Fruit fly (Drosophila melanogaster) S2 (cell line): ENCODE measurements around the gene Prosalpha6T.
"Not testable (repeated sequence)": the region's sequence is repeated elsewhere in the genome, so short reads cannot be mapped to it uniquely, and the experiment has no call there.

Source experiments
- CG8478 ChIP-seq: fragments of >200 bp; optimal IDR thresholded peaks from 2 replicates; lab custom pipeline; 2018
- CTCF ChIP-seq, 2 experiments: fragments of >200 bp; optimal IDR thresholded peaks; 2 replicates each; lab custom pipeline; 2018

Prosalpha6T gene

DNA sequence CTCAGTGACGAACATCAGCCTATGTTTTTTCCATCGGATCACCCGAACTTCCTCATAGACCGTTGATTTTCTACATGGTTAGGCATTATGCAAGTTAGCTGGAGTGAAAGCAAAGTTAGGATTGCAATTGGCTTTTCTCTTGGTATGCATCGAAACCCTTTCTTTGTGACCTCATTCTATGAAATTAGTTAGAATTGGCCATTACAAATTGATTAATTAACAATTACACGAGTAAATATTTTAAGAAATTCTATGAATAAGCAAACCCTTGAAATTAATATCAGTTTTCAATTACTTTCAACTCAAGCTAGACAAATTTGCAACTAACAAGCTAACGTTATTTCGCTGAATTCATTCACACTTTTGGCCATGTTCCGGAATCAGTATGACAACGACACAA is at the start of gene Prosalpha6T:
Gene Prosalpha6T (plus strand): TSS at position 301 of the 400 bp plus-strand sequence.
- TF ChIP-seq CG8478 (lab: Kevin White, UChicago), result no peak
- TF ChIP-seq CTCF (optimal IDR thresholded peaks at IDR 0.05; lab: Kevin White, UChicago), result no peak

- TF ChIP-seq CG8478 (lab: Kevin White, UChicago) (no peak), CTCF (optimal IDR thresholded peaks at IDR 0.05; lab: Kevin White, UChicago) (no peak)
These were observed 49.4 kb upstream of the Prosalpha6T start, which contains the start of gene Mgat3 for dm6 chr2L:13182415-13182814. Gene Mgat3 (minus strand): TSS chr2L:13182596.

- no peak for TF ChIP-seq CG8478 (lab: Kevin White, UChicago)
- no peak for TF ChIP-seq CTCF (optimal IDR thresholded peaks at IDR 0.05; lab: Kevin White, UChicago)
These were observed 48.7 kb upstream of the Prosalpha6T start, which contains the start of gene Rsph1 for dm6 chr2L:13183150-13183549. Gene Rsph1 (plus strand): TSS chr2L:13183450.

DNA sequence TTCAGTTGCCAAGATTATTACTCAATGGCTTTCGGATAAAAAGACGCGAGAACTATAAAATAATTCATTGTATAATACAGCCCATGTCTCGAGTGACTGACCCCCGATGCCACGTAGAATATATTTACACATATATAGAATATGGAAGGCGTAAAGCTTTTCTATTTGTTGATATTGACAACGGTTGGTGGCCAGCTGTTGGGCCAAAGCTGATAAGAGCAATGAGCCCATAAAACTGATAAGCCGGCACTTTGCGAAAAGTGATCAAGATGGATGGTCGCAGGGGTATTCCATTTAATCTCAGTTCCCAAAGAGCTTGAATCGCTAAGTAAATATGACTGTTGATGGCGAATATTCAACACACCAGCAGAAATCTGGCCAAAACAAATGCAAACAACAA is 41.3 kb upstream of the Prosalpha6T start:
- no peak for TF ChIP-seq CG8478 (lab: Kevin White, UChicago)
- TF ChIP-seq CTCF (optimal IDR thresholded peaks at IDR 0.05; lab: Kevin White, UChicago), result no peak

DNA sequence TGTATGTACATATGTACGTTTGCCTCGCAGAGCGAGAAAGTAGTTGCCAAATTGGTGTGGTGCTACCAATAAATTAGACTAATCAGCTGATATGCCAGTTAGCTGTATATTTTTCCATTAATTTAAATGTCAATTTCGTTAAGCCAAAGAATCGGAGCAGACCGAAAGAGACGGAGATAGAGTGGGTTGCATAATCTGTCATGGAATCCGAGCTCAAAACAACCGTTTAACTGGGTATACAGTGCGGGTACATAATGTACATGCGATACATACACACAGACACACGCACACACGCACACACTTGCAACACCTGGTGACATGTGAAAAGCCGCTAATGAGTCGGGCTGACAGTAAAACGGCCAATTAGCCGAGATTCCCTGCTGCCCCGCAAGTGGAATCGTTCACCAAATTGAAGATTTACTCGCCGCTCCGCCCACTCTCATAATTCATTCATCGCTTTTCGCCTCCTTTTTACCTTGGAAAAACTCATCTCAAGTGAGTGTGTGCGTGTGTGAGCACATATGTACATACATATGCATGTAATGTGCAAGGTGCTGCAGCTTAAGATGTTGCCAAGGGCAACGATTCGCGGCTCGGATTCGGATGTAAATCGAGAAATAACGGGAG is 40.7 kb upstream of the Prosalpha6T start:
- TF ChIP-seq CTCF (optimal IDR thresholded peaks at IDR 0.05; lab: Kevin White, UChicago) (no peak), CG8478 (lab: Kevin White, UChicago) (no peak)

DNA sequence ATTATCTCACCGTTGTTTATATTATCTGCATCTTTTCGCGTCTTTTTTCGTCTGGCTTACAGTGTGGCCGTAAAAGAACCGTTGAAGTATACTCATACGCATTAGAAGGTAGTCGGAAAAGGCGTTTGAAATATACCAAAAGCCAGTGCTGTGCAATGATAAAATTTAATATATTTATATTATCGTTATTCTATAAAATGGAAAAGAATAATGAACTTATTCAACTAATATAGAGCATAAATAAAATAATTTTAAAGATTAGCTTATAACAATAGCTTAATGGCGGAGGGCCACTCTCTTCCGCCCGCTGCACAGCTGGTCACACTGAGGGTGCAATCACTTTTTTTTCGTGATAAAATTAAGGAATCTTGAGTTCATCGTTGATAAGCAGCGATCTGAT is 39.9 kb upstream of the Prosalpha6T start, which contains the start of the genes CG16974 and Edem2:
Gene CG16974 (minus strand): TSS at position 86 of the 400 bp plus-strand sequence.
Gene Edem2 (plus strand): TSS at position 308 of the 400 bp plus-strand sequence.
- TF ChIP-seq CTCF (optimal IDR thresholded peaks at IDR 0.05; lab: Kevin White, UChicago) (no peak), CG8478 (lab: Kevin White, UChicago) (no peak)

DNA sequence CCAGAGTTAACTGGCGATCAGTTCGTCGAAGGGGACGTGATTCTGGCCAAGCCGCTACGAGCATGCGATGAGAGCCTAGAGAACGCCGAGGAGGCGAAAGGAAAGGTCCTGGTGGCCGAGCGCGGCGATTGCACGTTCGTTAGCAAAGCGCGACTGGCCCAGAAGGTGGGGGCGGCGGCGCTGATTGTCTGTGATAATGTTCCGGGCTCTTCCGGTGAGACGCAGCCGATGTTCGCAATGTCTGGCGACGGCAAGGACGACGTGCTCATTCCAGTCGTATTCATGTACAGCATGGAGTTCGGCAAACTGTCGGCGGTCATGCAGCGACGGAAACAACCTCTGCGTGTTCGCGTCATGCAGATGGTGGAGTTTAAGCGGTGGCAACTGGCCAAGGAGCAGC is 36.0 kb upstream of the Prosalpha6T start:
- no peak for TF ChIP-seq CG8478 (lab: Kevin White, UChicago)
- no peak for TF ChIP-seq CTCF (optimal IDR thresholded peaks at IDR 0.05; lab: Kevin White, UChicago)

- TF ChIP-seq CTCF (optimal IDR thresholded peaks at IDR 0.05; lab: Kevin White, UChicago), result no peak
- no peak for TF ChIP-seq CG8478 (lab: Kevin White, UChicago)
These were observed 28.8 kb upstream of the Prosalpha6T start, which contains the start of gene CG16972 for dm6 chr2L:13202960-13203436. Gene CG16972 (minus strand): TSS chr2L:13203295.

DNA sequence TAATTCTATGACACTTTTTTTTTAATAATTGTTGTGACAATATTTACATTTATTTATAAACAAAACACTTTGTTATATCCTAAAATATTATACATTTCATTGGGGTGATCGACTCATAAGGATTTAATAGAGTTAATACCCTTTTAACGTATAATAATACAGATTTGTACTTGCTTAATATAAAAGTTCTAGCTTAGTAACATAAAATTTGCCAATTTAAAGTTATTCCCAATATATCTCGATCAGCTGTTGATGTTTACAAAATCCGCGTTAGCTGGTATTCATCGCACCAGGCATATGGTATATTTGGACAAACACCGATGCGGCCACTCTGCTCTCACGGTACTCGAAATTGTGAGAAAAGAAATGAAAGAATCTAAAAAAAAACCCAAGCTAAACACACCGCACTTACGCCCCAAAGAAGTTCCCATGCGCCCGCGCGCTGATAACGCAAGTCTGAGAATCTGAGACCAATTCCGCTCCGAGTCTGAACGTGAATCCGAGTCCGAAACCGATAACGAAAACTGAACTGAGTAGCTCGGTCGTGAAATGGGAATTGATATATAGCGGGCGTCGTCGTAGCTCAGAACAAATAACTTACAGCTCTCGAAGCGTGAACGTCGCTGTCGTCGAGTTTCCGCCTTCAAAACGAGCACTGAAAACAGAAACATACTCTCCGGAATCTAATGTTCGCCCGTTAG is 28.3 kb upstream of the Prosalpha6T start, which contains the start of gene Pect:
Gene Pect (plus strand): TSS at position 326 of the 701 bp plus-strand sequence.
- no peak for TF ChIP-seq CTCF (optimal IDR thresholded peaks at IDR 0.05; lab: Kevin White, UChicago)
- TF ChIP-seq CG8478 (lab: Kevin White, UChicago), result no peak

- no peak for TF ChIP-seq CTCF (optimal IDR thresholded peaks at IDR 0.05; lab: Kevin White, UChicago)
- no peak for TF ChIP-seq CG8478 (lab: Kevin White, UChicago)
These were observed 27.7 kb upstream of the Prosalpha6T start for dm6 chr2L:13204151-13204550.

- TF ChIP-seq CTCF (optimal IDR thresholded peaks at IDR 0.05; lab: Kevin White, UChicago) (no peak), CG8478 (lab: Kevin White, UChicago) (no peak)
These were observed 26.6 kb upstream of the Prosalpha6T start for dm6 chr2L:13205256-13205655.

DNA sequence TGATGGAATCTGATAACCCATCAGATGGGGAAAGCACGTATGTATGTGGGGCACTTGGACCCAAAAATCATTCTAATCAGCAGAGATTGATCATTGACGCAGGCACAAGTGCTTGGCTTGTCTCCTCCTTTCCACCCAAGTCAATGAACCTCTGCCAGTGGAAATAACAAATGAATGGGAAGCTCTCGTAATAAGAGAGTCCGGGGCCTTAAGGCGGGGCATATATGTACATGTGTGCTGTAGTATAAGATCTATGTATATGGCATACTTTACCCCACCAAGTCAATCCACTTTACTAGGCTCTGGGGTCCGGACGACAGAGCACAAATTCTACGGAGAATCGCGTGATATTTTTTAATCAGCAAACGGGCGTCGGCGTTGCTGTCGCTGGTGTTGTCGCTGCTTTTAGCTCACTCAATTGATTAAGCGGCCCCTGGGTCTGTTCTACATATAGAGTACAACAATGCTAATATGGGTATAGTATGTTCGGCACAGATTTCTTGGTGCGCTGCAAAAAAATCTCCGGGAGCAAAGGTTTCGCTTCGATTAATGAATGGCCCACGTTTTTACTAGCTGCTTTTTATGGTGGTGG is 25.7 kb upstream of the Prosalpha6T start:
- no peak for TF ChIP-seq CTCF (optimal IDR thresholded peaks at IDR 0.05; lab: Kevin White, UChicago)
- TF ChIP-seq CG8478 (lab: Kevin White, UChicago), result no peak

DNA sequence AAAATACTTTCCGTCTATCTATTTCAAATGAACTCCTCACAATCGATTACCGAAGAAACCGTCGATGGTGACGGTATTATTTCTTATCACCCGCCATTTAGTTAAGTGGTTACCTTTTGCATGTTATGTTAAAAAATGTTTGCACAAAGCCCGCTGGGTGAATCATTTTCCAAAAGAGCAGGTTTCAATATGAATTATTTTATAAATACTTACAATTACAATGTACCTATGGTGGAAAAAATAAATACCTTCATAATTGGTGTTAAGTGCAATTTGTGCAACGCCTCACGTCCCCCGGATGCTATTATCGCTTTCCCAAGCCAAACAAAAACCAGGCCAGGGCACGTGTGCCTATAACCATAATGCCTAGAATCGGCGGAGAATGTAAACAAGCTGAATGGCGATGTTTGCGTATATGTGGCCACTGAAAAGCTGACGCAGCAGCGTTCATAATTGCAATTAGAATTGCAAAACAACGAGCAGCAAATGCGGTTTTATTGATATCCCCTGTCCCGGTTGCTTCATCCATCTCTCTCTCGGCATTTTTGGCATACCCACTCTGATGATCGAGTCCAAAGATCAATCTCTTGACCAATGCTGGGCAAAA is 24.9 kb upstream of the Prosalpha6T start:
- TF ChIP-seq CG8478 (lab: Kevin White, UChicago) (no peak), CTCF (optimal IDR thresholded peaks at IDR 0.05; lab: Kevin White, UChicago) (no peak)

- TF ChIP-seq CG8478 (lab: Kevin White, UChicago); CTCF (optimal IDR thresholded peaks at IDR 0.05; lab: Kevin White, UChicago): not testable (repeated sequence)
These were observed 20.0 kb upstream of the Prosalpha6T start, which contains the start of gene CG15482 for dm6 chr2L:13211764-13212265. Gene CG15482 (minus strand): TSS chr2L:13211814.
